Worm (Caenorhabditis elegans): ENCODE measurements around the gene dnj-13.

ce11 chrII:11512921-11513320, 32.6 kb upstream of the dnj-13 start:
- TF ChIP-seq ceh-63 (GFP tag; optimal IDR thresholded peaks at IDR 0.05) (no peak), lin-39 (tag; optimal IDR thresholded peaks at IDR 0.05) (no peak), nhr-237 (tag; optimal IDR thresholded peaks at IDR 0.05) (no peak), ceh-82 (tag; optimal IDR thresholded peaks at IDR 0.05) (no peak), pqm-1 (tag; optimal IDR thresholded peaks at IDR 0.05) (no peak), dpl-1 (GFP tag; optimal IDR thresholded peaks at IDR 0.05) (no peak), tlp-1 (tag; optimal IDR thresholded peaks at IDR 0.05) (no peak), lin-13 (GFP tag; optimal IDR thresholded peaks at IDR 0.05) (no peak), rnt-1 (tag; optimal IDR thresholded peaks at IDR 0.05) (no peak), unc-62 (GFP tag; optimal IDR thresholded peaks at IDR 0.05) (no peak)

All from whole organism, L1 larva.